Fruit fly (Drosophila melanogaster) whole organism: ENCODE data around the gene CG15545.
A peak's percentile ranks its signal among the peaks of the same experiment; 100 is the strongest.

Experiments
- CG8478 ChIP-seq: fragments of >200 bp; optimal IDR thresholded peaks from 2 replicates; lab custom pipeline; 2018; ENCODE audit warnings: inconsistent platforms
- Dll ChIP-seq: fragments of >200 bp; optimal IDR thresholded peaks from 2 replicates; lab custom pipeline; 2017
- EcR ChIP-seq, 2 experiments: fragments of >200 bp; optimal IDR thresholded peaks; 2 replicates each; lab custom pipeline; 2017; ENCODE audit warnings: missing biosample characterization in 2 of 2, missing genetic modification characterization in 2 of 2, missing genetic modification reagents in 2 of 2
- pan ChIP-seq: fragments of >200 bp; optimal IDR thresholded peaks from 2 replicates; lab custom pipeline; 2017
- psq ChIP-seq: fragments of >200 bp; optimal IDR thresholded peaks from 2 replicates; lab custom pipeline; 2017
- usp ChIP-seq: fragments of >200 bp; optimal IDR thresholded peaks from 2 replicates; lab custom pipeline; 2017; ENCODE audit warnings: missing biosample characterization, missing genetic modification characterization, mixed read lengths

The CG15545 gene

dm6 chr3R:30888550-30889259, 16.6 kb upstream of the CG15545 start, which contains the start of gene Sap-r:
Sap-r (minus strand) TSS chr3R:30889062.
- no peak for TF ChIP-seq Dll (lab: Kevin White, UChicago)
- no peak for TF ChIP-seq CG8478 (lab: Kevin White, UChicago)

- peak; percentile 25 for TF ChIP-seq psq (lab: Kevin White, UChicago)
- no peak for TF ChIP-seq Dll (lab: Kevin White, UChicago)
These were observed 15.8 kb upstream of the CG15545 start for dm6 chr3R:30887711-30888549.

- TF ChIP-seq psq (lab: Kevin White, UChicago): no peak
- TF ChIP-seq Dll (lab: Kevin White, UChicago): no peak
- no peak for TF ChIP-seq EcR (GFP tag; optimal IDR thresholded peaks at IDR 0.05; lab: Kevin White, UChicago)
- TF ChIP-seq usp: no peak
- TF ChIP-seq CG8478 (lab: Kevin White, UChicago): no peak
- no peak for TF ChIP-seq pan (lab: Kevin White, UChicago)
These were observed 15.2 kb upstream of the CG15545 start for dm6 chr3R:30887302-30887701.

- TF ChIP-seq usp (no peak), Dll (lab: Kevin White, UChicago) (no peak), psq (lab: Kevin White, UChicago) (no peak), EcR (GFP tag; optimal IDR thresholded peaks at IDR 0.05; lab: Kevin White, UChicago) (no peak), CG8478 (lab: Kevin White, UChicago) (no peak), pan (lab: Kevin White, UChicago) (no peak)
These were observed 14.7 kb upstream of the CG15545 start for dm6 chr3R:30886850-30887249.

- TF ChIP-seq usp (no peak), psq (lab: Kevin White, UChicago) (no peak), Dll (lab: Kevin White, UChicago) (no peak), CG8478 (lab: Kevin White, UChicago) (no peak), EcR (GFP tag; optimal IDR thresholded peaks at IDR 0.05; lab: Kevin White, UChicago) (no peak), pan (lab: Kevin White, UChicago) (no peak)
These were observed 11.3 kb upstream of the CG15545 start, which contains the start of gene CG15547 for dm6 chr3R:30883403-30883802. CG15547 (minus strand) TSS chr3R:30883503.

dm6 chr3R:30880894-30881293, 8.7 kb upstream of the CG15545 start, which contains the start of gene CG12071:
CG12071 (minus strand) TSS chr3R:30881027.
- TF ChIP-seq pan (lab: Kevin White, UChicago): no peak
- no peak for TF ChIP-seq psq (lab: Kevin White, UChicago)
- TF ChIP-seq usp: no peak
- TF ChIP-seq CG8478 (lab: Kevin White, UChicago): no peak
- no peak for TF ChIP-seq Dll (lab: Kevin White, UChicago)
- TF ChIP-seq EcR (GFP tag; optimal IDR thresholded peaks at IDR 0.05; lab: Kevin White, UChicago): no peak

dm6 chr3R:30880024-30880423, 7.9 kb upstream of the CG15545 start:
- TF ChIP-seq EcR (GFP tag; optimal IDR thresholded peaks at IDR 0.05; lab: Kevin White, UChicago) (no peak), psq (lab: Kevin White, UChicago) (no peak), pan (lab: Kevin White, UChicago) (no peak), Dll (lab: Kevin White, UChicago) (no peak), CG8478 (lab: Kevin White, UChicago) (no peak), usp (no peak)

dm6 chr3R:30878105-30878504, 6.0 kb upstream of the CG15545 start:
- TF ChIP-seq pan (lab: Kevin White, UChicago): no peak
- TF ChIP-seq Dll (lab: Kevin White, UChicago): no peak
- TF ChIP-seq EcR (GFP tag; optimal IDR thresholded peaks at IDR 0.05; lab: Kevin White, UChicago): no peak
- TF ChIP-seq psq (lab: Kevin White, UChicago): no peak
- no peak for TF ChIP-seq usp
- no peak for TF ChIP-seq CG8478 (lab: Kevin White, UChicago)

- TF ChIP-seq EcR (GFP tag; optimal IDR thresholded peaks at IDR 0.05; lab: Kevin White, UChicago) (no peak), CG8478 (lab: Kevin White, UChicago) (no peak), Dll (lab: Kevin White, UChicago) (no peak), pan (lab: Kevin White, UChicago) (no peak), usp (no peak), psq (lab: Kevin White, UChicago) (no peak)
These were observed 4.1 kb upstream of the CG15545 start, which contains the start of gene CG15546 for dm6 chr3R:30876136-30876683. CG15546 (minus strand) TSS chr3R:30876186.

- no peak for TF ChIP-seq CG8478 (lab: Kevin White, UChicago)
- TF ChIP-seq EcR (GFP tag; optimal IDR thresholded peaks at IDR 0.05; lab: Kevin White, UChicago): no peak
- no peak for TF ChIP-seq pan (lab: Kevin White, UChicago)
- TF ChIP-seq usp: no peak
- no peak for TF ChIP-seq psq (lab: Kevin White, UChicago)
- TF ChIP-seq Dll (lab: Kevin White, UChicago): no peak
These were observed 2.5 kb upstream of the CG15545 start for dm6 chr3R:30874679-30875078.

dm6 chr3R:30870317-30870878, 1.8 kb downstream of the CG15545 start:
- TF ChIP-seq EcR (GFP tag; optimal IDR thresholded peaks at IDR 0.05; lab: Kevin White, UChicago): no peak
- TF ChIP-seq Dll (lab: Kevin White, UChicago): no peak
- TF ChIP-seq pan (lab: Kevin White, UChicago): no peak
- TF ChIP-seq psq (lab: Kevin White, UChicago): no peak
- TF ChIP-seq usp: no peak
- no peak for TF ChIP-seq CG8478 (lab: Kevin White, UChicago)
